Worm (Caenorhabditis elegans) whole organism, young adult: Measurements from ENCODE around the gene ZC13.2.

Source experiments
- C17E4.6 ChIP-seq: fragments of 200-800 bp; sonication (Bioruptor generic); IDR thresholded peaks from 2 replicates; pipeline ENCODE4 v1.3.6; 2022; ENCODE audit warnings: missing genetic modification reagents, missing genetic modification characterization, missing compliant biosample characterization
- Y67H2A.10 ChIP-seq: fragments of 200-800 bp; sonication (Bioruptor generic); conservative IDR thresholded peaks from 2 replicates; pipeline ENCODE4 v1.3.6; 2022; ENCODE audit warnings: missing genetic modification reagents, missing genetic modification characterization, missing compliant biosample characterization
- attf-3 ChIP-seq: fragments of 200-800 bp; sonication (Bioruptor generic); conservative IDR thresholded peaks from 2 replicates; pipeline ENCODE4 v1.3.6; 2022; ENCODE audit warnings: missing genetic modification reagents, missing genetic modification characterization, missing compliant biosample characterization
- ceh-79 ChIP-seq: sonication (generic microtip); optimal IDR thresholded peaks from 2 replicates; lab custom pipeline; 2017; ENCODE audit warnings: mild to moderate bottlenecking, missing genetic modification characterization, missing compliant biosample characterization
- efl-1 ChIP-seq: fragments of 150-350 bp; optimal IDR thresholded peaks from 2 replicates; lab custom pipeline; 2014; ENCODE audit warnings: missing biosample characterization, missing genetic modification reagents, missing genetic modification characterization
- ets-4 ChIP-seq: fragments of 200-800 bp; sonication (Bioruptor generic); optimal IDR thresholded peaks from 2 replicates; lab custom pipeline; 2018; ENCODE audit warnings: mild to moderate bottlenecking, missing genetic modification characterization, missing compliant biosample characterization
- lin-35 ChIP-seq, 3 experiments: fragments of 150-350 bp in 2 of 3; sonication (generic microtip) in 1 of 3; optimal IDR thresholded peaks; 2 replicates each; lab custom pipeline; 2014 to 2018; ENCODE audit warnings: missing biosample characterization in 3 of 3, missing genetic modification characterization in 3 of 3, missing genetic modification reagents in 3 of 3
- lsy-27 ChIP-seq: sonication (generic microtip); optimal IDR thresholded peaks from 2 replicates; lab custom pipeline; 2017; ENCODE audit warnings: missing genetic modification characterization, mild to moderate bottlenecking, missing compliant biosample characterization, antibody characterized with exemption, missing genotype, borderline replicate concordance; ENCODE audit not compliant: insufficient read depth
- pha-4 ChIP-seq: fragments of 150-350 bp; sonication (generic microtip); optimal IDR thresholded peaks from 2 replicates; lab custom pipeline; 2014; ENCODE audit warnings: missing biosample characterization, missing genetic modification reagents, missing genetic modification characterization
- sea-2 ChIP-seq: fragments of 200-800 bp; sonication (Bioruptor generic); IDR thresholded peaks from 2 replicates; pipeline ENCODE4 v1.3.6; 2022; ENCODE audit warnings: missing genetic modification characterization, missing compliant biosample characterization
- somi-1 ChIP-seq: fragments of 200-800 bp; sonication (Bioruptor generic); optimal IDR thresholded peaks from 2 replicates; lab custom pipeline; 2018; ENCODE audit warnings: mild to moderate bottlenecking, missing genetic modification characterization, missing compliant biosample characterization
- ztf-26 ChIP-seq: sonication (generic microtip); optimal IDR thresholded peaks from 2 replicates; lab custom pipeline; 2017; ENCODE audit warnings: missing genetic modification characterization, missing compliant biosample characterization

- TF ChIP-seq lsy-27 (tag; lab: Kevin White, UChicago) = no peak
- TF ChIP-seq ceh-79 (tag; lab: Kevin White, UChicago) = no peak
- TF ChIP-seq ztf-26 (tag; lab: Kevin White, UChicago) = peak; percentile 84
- no peak for TF ChIP-seq pha-4 (tag; lab: Kevin White, UChicago)
- peak; percentile 53 for TF ChIP-seq somi-1 (GFP tag; lab: Kevin White, UChicago)
- no peak for TF ChIP-seq sea-2 (GFP tag; lab: Robert Waterston, UW)
- TF ChIP-seq lin-35 (GFP tag; optimal IDR thresholded peaks at IDR 0.05; lab: Kevin White, UChicago) = no peak
- TF ChIP-seq ets-4 (GFP tag; lab: Kevin White, UChicago) = no peak
- no peak for TF ChIP-seq efl-1
- TF ChIP-seq Y67H2A.10 (GFP tag; lab: Robert Waterston, UW) = no peak
- TF ChIP-seq C17E4.6 (GFP tag; lab: Robert Waterston, UW) = no peak
- TF ChIP-seq attf-3 (GFP tag; lab: Robert Waterston, UW) = no peak
These were observed 16.2 kb upstream of the ZC13.2 start for ce11 chrX:864293-864731.
